Worm (Caenorhabditis elegans) whole organism, L1 larva: Measurements from ENCODE around the gene vab-7.

Experiments
- C16A3.4 ChIP-seq: fragments of 150-350 bp; optimal IDR thresholded peaks from 2 replicates; lab custom pipeline; 2014; ENCODE audit warnings: missing biosample characterization, missing genetic modification characterization
- F16B12.6 ChIP-seq: fragments of 150-350 bp; optimal IDR thresholded peaks from 2 replicates; lab custom pipeline; 2014; ENCODE audit warnings: missing biosample characterization, missing genetic modification characterization
- Y116A8C.19 ChIP-seq: sonication (generic microtip); optimal IDR thresholded peaks from 2 replicates; lab custom pipeline; 2016; ENCODE audit warnings: missing compliant biosample characterization, missing genetic modification characterization, borderline replicate concordance
- alr-1 ChIP-seq: fragments of 200-800 bp; sonication (Bioruptor generic); optimal IDR thresholded peaks from 2 replicates; lab custom pipeline; 2018; ENCODE audit warnings: borderline replicate concordance, mild to moderate bottlenecking, missing genetic modification characterization, missing compliant biosample characterization
- aly-2 ChIP-seq: fragments of 150-350 bp; optimal IDR thresholded peaks from 2 replicates; lab custom pipeline; 2014; ENCODE audit warnings: missing biosample characterization, missing genetic modification characterization
- blmp-1 ChIP-seq: fragments of 150-350 bp; optimal IDR thresholded peaks from 2 replicates; lab custom pipeline; 2014; ENCODE audit warnings: missing biosample characterization, missing genetic modification characterization
- ceh-82 ChIP-seq, 3 experiments: fragments of 150-350 bp in 1 of 3; sonication (generic microtip) in 2 of 3; optimal IDR thresholded peaks; 2 replicates each; lab custom pipeline; 2014 to 2017; ENCODE audit warnings: missing biosample characterization in 3 of 3, missing genetic modification characterization in 3 of 3
- ceh-88 ChIP-seq: fragments of 200-800 bp; sonication (Bioruptor generic); IDR thresholded peaks from 2 replicates; pipeline ENCODE4 v1.3.6; 2022; ENCODE audit warnings: missing genetic modification characterization, missing compliant biosample characterization
- ces-1 ChIP-seq: fragments of 150-350 bp; optimal IDR thresholded peaks from 2 replicates; lab custom pipeline; 2014; ENCODE audit warnings: missing biosample characterization, missing genetic modification reagents, missing genetic modification characterization
- dpl-1 ChIP-seq, 3 experiments: fragments of 150-350 bp in 2 of 3; sonication (generic microtip) in 1 of 3; optimal IDR thresholded peaks; 2 replicates each; lab custom pipeline; 2014 to 2017; ENCODE audit warnings: missing biosample characterization in 3 of 3, missing genetic modification characterization in 3 of 3, missing genetic modification reagents in 3 of 3
- dsc-1 ChIP-seq: sonication (generic microtip); optimal IDR thresholded peaks from 2 replicates; lab custom pipeline; 2016; ENCODE audit warnings: mild to moderate bottlenecking, missing genetic modification characterization, missing compliant biosample characterization
- efl-1 ChIP-seq, 4 experiments: fragments of 150-350 bp; optimal IDR thresholded peaks in 3 of 4; peaks in 1 of 4; 1 replicate in 1 of 4; 2 replicates in 3 of 4; lab custom pipeline; 2014; ENCODE audit warnings: missing biosample characterization in 2 of 4, missing genetic modification characterization in 2 of 4, missing genetic modification reagents in 2 of 4
- egl-27 ChIP-seq, 2 experiments: fragments of 150-350 bp in 1 of 2; sonication (generic microtip); optimal IDR thresholded peaks; 3 replicates each; lab custom pipeline; 2017 to 2018; ENCODE audit warnings: missing biosample characterization in 2 of 2, missing genetic modification characterization in 2 of 2, missing genetic modification reagents in 2 of 2
- elt-2 ChIP-seq: sonication (generic microtip); optimal IDR thresholded peaks from 2 replicates; lab custom pipeline; 2016; ENCODE audit warnings: missing genetic modification characterization, mild to moderate bottlenecking, inconsistent platforms, missing compliant biosample characterization, missing genetic modification reagents
- fkh-4 ChIP-seq: sonication (generic microtip); optimal IDR thresholded peaks from 2 replicates; lab custom pipeline; 2016; ENCODE audit warnings: missing compliant biosample characterization, missing genetic modification characterization, borderline replicate concordance
- fkh-8 ChIP-seq: sonication (generic microtip); optimal IDR thresholded peaks from 2 replicates; lab custom pipeline; 2016; ENCODE audit warnings: mild to moderate bottlenecking, missing genetic modification characterization, missing compliant biosample characterization
- grh-1 ChIP-seq: fragments of 200-800 bp; sonication (Bioruptor generic); IDR thresholded peaks from 2 replicates; pipeline ENCODE4 v1.3.6; 2022; ENCODE audit warnings: missing genetic modification reagents, missing genetic modification characterization, missing compliant biosample characterization
- hlh-17 ChIP-seq: fragments of 200-800 bp; sonication (Bioruptor generic); optimal IDR thresholded peaks from 2 replicates; lab custom pipeline; 2018; ENCODE audit warnings: missing genetic modification characterization, mild to moderate bottlenecking, missing compliant biosample characterization, moderate library complexity, borderline replicate concordance
- irx-1 ChIP-seq: sonication (generic microtip); optimal IDR thresholded peaks from 2 replicates; lab custom pipeline; 2016; ENCODE audit warnings: missing genetic modification characterization, missing compliant biosample characterization
- isw-1 ChIP-seq: fragments of 200-800 bp; sonication (Bioruptor generic); IDR thresholded peaks from 2 replicates; pipeline ENCODE4 v1.3.6; 2022; ENCODE audit warnings: missing genetic modification characterization, missing compliant biosample characterization
- lin-13 ChIP-seq: fragments of 150-350 bp; optimal IDR thresholded peaks from 2 replicates; lab custom pipeline; 2014; ENCODE audit warnings: missing biosample characterization, missing genetic modification reagents, missing genetic modification characterization
- lin-14 ChIP-seq: fragments of 200-800 bp; sonication (Bioruptor generic); optimal IDR thresholded peaks from 2 replicates; lab custom pipeline; 2018; ENCODE audit warnings: mild to moderate bottlenecking, missing genetic modification characterization, moderate library complexity, missing compliant biosample characterization
- lin-15B ChIP-seq: fragments of 150-350 bp; sonication (generic microtip); optimal IDR thresholded peaks from 3 replicates; lab custom pipeline; 2014; ENCODE audit warnings: missing biosample characterization, missing genetic modification characterization
- lin-39 ChIP-seq: fragments of 150-350 bp; optimal IDR thresholded peaks from 2 replicates; lab custom pipeline; 2014; ENCODE audit warnings: missing biosample characterization, missing genetic modification reagents, missing genetic modification characterization
- lir-3 ChIP-seq: sonication (generic microtip); optimal IDR thresholded peaks from 2 replicates; lab custom pipeline; 2016; ENCODE audit warnings: mild to moderate bottlenecking, missing genetic modification characterization, moderate library complexity, missing compliant biosample characterization; ENCODE audit not compliant: poor library complexity
- mdl-1 ChIP-seq, 2 experiments: fragments of 150-350 bp; optimal IDR thresholded peaks; 2 replicates each; lab custom pipeline; 2014 to 2017; ENCODE audit warnings: missing biosample characterization in 2 of 2, missing genetic modification characterization in 2 of 2, inconsistent platforms in 1 of 2
- mef-2 ChIP-seq: fragments of 150-350 bp; optimal IDR thresholded peaks from 2 replicates; lab custom pipeline; 2014; ENCODE audit warnings: missing biosample characterization, missing genetic modification characterization
- nhr-19 ChIP-seq: fragments of 200-800 bp; sonication (Bioruptor generic); conservative IDR thresholded peaks from 2 replicates; pipeline ENCODE4 v1.3.6; 2022; ENCODE audit warnings: missing genetic modification characterization, missing compliant biosample characterization
- nhr-237 ChIP-seq: fragments of 150-350 bp; optimal IDR thresholded peaks from 2 replicates; lab custom pipeline; 2014; ENCODE audit warnings: missing biosample characterization, missing genetic modification characterization
- nhr-28 ChIP-seq: fragments of 150-350 bp; optimal IDR thresholded peaks from 2 replicates; lab custom pipeline; 2014; ENCODE audit warnings: missing biosample characterization, missing genetic modification characterization
- nhr-47 ChIP-seq: sonication (generic microtip); optimal IDR thresholded peaks from 2 replicates; lab custom pipeline; 2016; ENCODE audit warnings: mild to moderate bottlenecking, missing genetic modification characterization, moderate library complexity, missing compliant biosample characterization
- nhr-71 ChIP-seq: sonication (generic microtip); optimal IDR thresholded peaks from 2 replicates; lab custom pipeline; 2016; ENCODE audit warnings: mild to moderate bottlenecking, missing genetic modification characterization, moderate library complexity, missing compliant biosample characterization
- nhr-76 ChIP-seq: sonication (generic microtip); optimal IDR thresholded peaks from 2 replicates; lab custom pipeline; 2017; ENCODE audit warnings: missing biosample characterization, missing genetic modification characterization
- nhr-77 ChIP-seq: fragments of 150-350 bp; optimal IDR thresholded peaks from 2 replicates; lab custom pipeline; 2014; ENCODE audit warnings: missing biosample characterization, missing genetic modification characterization
- nhr-85 ChIP-seq: sonication (generic microtip); peaks from one replicate; lab custom pipeline; 2016; ENCODE audit warnings: missing genetic modification characterization, inconsistent platforms, missing compliant biosample characterization
- nhr-90 ChIP-seq: sonication (generic microtip); optimal IDR thresholded peaks from 2 replicates; lab custom pipeline; 2016; ENCODE audit warnings: mild to moderate bottlenecking, missing genetic modification characterization, missing compliant biosample characterization; ENCODE audit not compliant: poor library complexity
- pag-3 ChIP-seq: sonication (generic microtip); optimal IDR thresholded peaks from 2 replicates; lab custom pipeline; 2017; ENCODE audit warnings: missing genetic modification characterization, mild to moderate bottlenecking, missing compliant biosample characterization, antibody characterized with exemption, borderline replicate concordance; ENCODE audit not compliant: insufficient read depth
- pax-3 ChIP-seq: fragments of 200-800 bp; sonication (Bioruptor generic); optimal IDR thresholded peaks from 2 replicates; lab custom pipeline; 2018; ENCODE audit warnings: mild to moderate bottlenecking, missing genetic modification characterization, moderate library complexity, missing compliant biosample characterization
- pqm-1 ChIP-seq: sonication (generic microtip); optimal IDR thresholded peaks from 3 replicates; lab custom pipeline; 2017; ENCODE audit warnings: missing biosample characterization, missing genetic modification characterization
- skn-1 ChIP-seq: fragments of 150-350 bp; optimal IDR thresholded peaks from 2 replicates; lab custom pipeline; 2014; ENCODE audit warnings: missing biosample characterization, missing genetic modification characterization
- snpc-4 ChIP-seq: fragments of 150-350 bp; optimal IDR thresholded peaks from 2 replicates; lab custom pipeline; 2014; ENCODE audit warnings: missing biosample characterization, missing genetic modification characterization
- snu-23 ChIP-seq: sonication (generic microtip); optimal IDR thresholded peaks from 2 replicates; lab custom pipeline; 2016; ENCODE audit warnings: missing genetic modification characterization, missing compliant biosample characterization
- sptf-1 ChIP-seq: fragments of 150-350 bp; optimal IDR thresholded peaks from 2 replicates; lab custom pipeline; 2014; ENCODE audit warnings: missing biosample characterization, missing genetic modification characterization
- swsn-7 ChIP-seq: sonication (generic microtip); optimal IDR thresholded peaks from 2 replicates; lab custom pipeline; 2016; ENCODE audit warnings: missing genetic modification characterization, missing compliant biosample characterization
- tbx-2 ChIP-seq: sonication (generic microtip); optimal IDR thresholded peaks from 2 replicates; lab custom pipeline; 2016; ENCODE audit warnings: missing genetic modification characterization, missing compliant biosample characterization
- tlp-1 ChIP-seq: fragments of 150-350 bp; optimal IDR thresholded peaks from 2 replicates; lab custom pipeline; 2014; ENCODE audit warnings: missing biosample characterization, missing genetic modification characterization
- unc-130 ChIP-seq: fragments of 150-350 bp; optimal IDR thresholded peaks from 2 replicates; lab custom pipeline; 2017; ENCODE audit warnings: missing biosample characterization, missing genetic modification characterization, inconsistent platforms
- unc-30 ChIP-seq: sonication (generic microtip); optimal IDR thresholded peaks from 2 replicates; lab custom pipeline; 2017; ENCODE audit warnings: missing biosample characterization, missing genetic modification characterization
- unc-62 ChIP-seq: fragments of 150-350 bp; optimal IDR thresholded peaks from 2 replicates; lab custom pipeline; 2014; ENCODE audit warnings: missing biosample characterization, missing genetic modification reagents, missing genetic modification characterization
- unc-86 ChIP-seq: sonication (generic microtip); optimal IDR thresholded peaks from 2 replicates; lab custom pipeline; 2016; ENCODE audit warnings: missing genetic modification characterization, missing compliant biosample characterization
- vab-15 ChIP-seq: sonication (generic microtip); optimal IDR thresholded peaks from 2 replicates; lab custom pipeline; 2017; ENCODE audit warnings: missing genotype, mild to moderate bottlenecking, missing genetic modification characterization, missing compliant biosample characterization
- xbp-1 ChIP-seq: sonication (generic microtip); optimal IDR thresholded peaks from 2 replicates; lab custom pipeline; 2016; ENCODE audit warnings: missing genetic modification characterization, missing compliant biosample characterization

The vab-7 gene

DNA sequence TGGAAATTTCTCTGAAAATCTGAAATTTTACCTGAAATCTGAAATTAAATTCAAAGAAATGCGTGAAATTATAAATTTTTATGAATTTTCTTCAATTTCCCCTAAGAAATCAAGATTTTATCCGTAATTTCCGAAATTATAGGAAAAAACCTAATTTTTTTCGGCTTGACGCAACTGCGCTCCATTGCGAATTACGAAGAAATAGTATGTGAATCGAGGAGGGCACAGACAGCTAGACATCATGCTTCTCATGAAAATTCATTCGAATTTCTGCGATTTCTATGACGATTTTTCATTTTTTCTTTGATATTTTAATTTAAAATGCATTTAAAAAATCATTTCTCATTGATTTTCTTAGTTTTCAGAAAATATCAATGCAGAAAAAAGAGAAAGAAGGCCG is 38.1 kb upstream of the vab-7 start:
- TF ChIP-seq dpl-1 (GFP tag; optimal IDR thresholded peaks at IDR 0.05; lab: Kevin White, UChicago) = peak; percentile 68 to 78 (median 77)
- TF ChIP-seq unc-62 (GFP tag; lab: Kevin White, UChicago) = no peak
- TF ChIP-seq skn-1 (tag; lab: Kevin White, UChicago) = peak; percentile 80
- peak; percentile 2 for TF ChIP-seq vab-15
- no peak for TF ChIP-seq Y116A8C.19 (tag; lab: Kevin White, UChicago)
- TF ChIP-seq unc-30 (tag; lab: Kevin White, UChicago) = no peak
- TF ChIP-seq xbp-1 (tag; lab: Kevin White, UChicago) = peak; percentile 79
- peak; percentile 46 for TF ChIP-seq lin-13
- peak; percentile 84 for TF ChIP-seq nhr-47
- TF ChIP-seq lin-15B (tag; lab: Kevin White, UChicago) = peak; percentile 85
- TF ChIP-seq grh-1 = peak; percentile 22; the same call in 1 of the 2 replicates
- TF ChIP-seq pax-3 = no peak
- TF ChIP-seq lin-14 = no peak
- TF ChIP-seq unc-130 (tag; lab: Kevin White, UChicago) = peak; percentile 31
- no peak for TF ChIP-seq alr-1
- no peak for TF ChIP-seq nhr-76
- no peak for TF ChIP-seq pqm-1 (tag; lab: Kevin White, UChicago)
- TF ChIP-seq nhr-237 (tag; lab: Kevin White, UChicago) = peak; percentile 17
- no peak for TF ChIP-seq elt-2
- peak; percentile 74 for TF ChIP-seq unc-86 (tag; lab: Kevin White, UChicago)
- no peak for TF ChIP-seq nhr-90 (tag; lab: Kevin White, UChicago)
- TF ChIP-seq blmp-1 = peak; percentile 40
- TF ChIP-seq irx-1 = peak; percentile 73
- no peak for TF ChIP-seq fkh-4
- TF ChIP-seq C16A3.4 (tag; lab: Kevin White, UChicago) = peak; percentile 59
- no peak for TF ChIP-seq pag-3
- no peak for TF ChIP-seq mef-2 (tag; lab: Kevin White, UChicago)
- peak; percentile 74 for TF ChIP-seq nhr-19 (GFP tag; lab: Robert Waterston, UW)
- peak in 1 of 2 experiments; percentile 52 for TF ChIP-seq mdl-1 (tag; optimal IDR thresholded peaks at IDR 0.05; lab: Kevin White, UChicago)
- peak; percentile 84 for TF ChIP-seq snu-23 (GFP tag; lab: Kevin White, UChicago)
- no peak for TF ChIP-seq nhr-71 (tag; lab: Kevin White, UChicago)
- peak; percentile 41 for TF ChIP-seq aly-2
- no peak for TF ChIP-seq hlh-17 (GFP tag; lab: Kevin White, UChicago)
- TF ChIP-seq tlp-1 (tag; lab: Kevin White, UChicago) = no peak
- TF ChIP-seq nhr-28 (tag; lab: Kevin White, UChicago) = no peak
- TF ChIP-seq nhr-77 (tag; lab: Kevin White, UChicago) = peak; percentile 56
- peak; percentile 61 for TF ChIP-seq isw-1
- no peak for TF ChIP-seq egl-27 (tag; optimal IDR thresholded peaks at IDR 0.05; lab: Kevin White, UChicago)
- TF ChIP-seq swsn-7 (tag; lab: Kevin White, UChicago) = peak; percentile 79
- TF ChIP-seq fkh-8 (tag; lab: Kevin White, UChicago) = peak; percentile 47
- TF ChIP-seq ceh-82 (tag; optimal IDR thresholded peaks at IDR 0.05; lab: Kevin White, UChicago) = peak; percentile 49 to 74 (median 72)
- peak; percentile 80 to 84 for TF ChIP-seq efl-1 (optimal IDR thresholded peaks at IDR 0.05; lab: Kevin White, UChicago)
- peak; percentile 78 to 96 for TF ChIP-seq efl-1 (GFP tag; optimal IDR thresholded peaks at IDR 0.05 in 1 of 2; lab: Kevin White, UChicago)
- TF ChIP-seq lin-39 = peak; percentile 74
- no peak for TF ChIP-seq lir-3 (tag; lab: Kevin White, UChicago)
- peak; percentile 81 for TF ChIP-seq dsc-1 (tag; lab: Kevin White, UChicago)
- TF ChIP-seq ceh-88 (GFP tag; lab: Robert Waterston, UW) = no peak
- peak; percentile 37 for TF ChIP-seq snpc-4
- TF ChIP-seq nhr-85 (tag; lab: Kevin White, UChicago) = peak; percentile 87
- peak; percentile 79 for TF ChIP-seq tbx-2 (tag; lab: Kevin White, UChicago)
- peak; percentile 53 for TF ChIP-seq F16B12.6 (tag; lab: Kevin White, UChicago)
- TF ChIP-seq sptf-1 (tag; lab: Kevin White, UChicago) = no peak
- no peak for TF ChIP-seq ces-1
